Worm (Caenorhabditis elegans) whole organism, mixed stage, embryonic: ENCODE measurements around the gene sym-1.

ENCODE experiments used
- bed-3 ChIP-seq: fragments of 200-800 bp; sonication (Bioruptor generic); optimal IDR thresholded peaks from 3 replicates; lab custom pipeline; 2018; ENCODE audit warnings: mild to moderate bottlenecking, missing genetic modification characterization, moderate library complexity, missing compliant biosample characterization
- ceh-39 ChIP-seq: fragments of 150-350 bp; optimal IDR thresholded peaks from 2 replicates; lab custom pipeline; 2014; ENCODE audit warnings: missing biosample characterization, missing genetic modification characterization
- ceh-43 ChIP-seq: fragments of 200-800 bp; sonication (Bioruptor generic); optimal IDR thresholded peaks from 2 replicates; lab custom pipeline; 2018; ENCODE audit warnings: mild to moderate bottlenecking, missing genetic modification characterization, moderate library complexity, missing compliant biosample characterization
- ceh-83 ChIP-seq: fragments of 200-800 bp; sonication (Bioruptor generic); optimal IDR thresholded peaks from 2 replicates; lab custom pipeline; 2018; ENCODE audit warnings: mild to moderate bottlenecking, missing genetic modification characterization, missing compliant biosample characterization
- ces-1 ChIP-seq: fragments of 150-350 bp; optimal IDR thresholded peaks from 2 replicates; lab custom pipeline; 2014; ENCODE audit warnings: missing biosample characterization, missing genetic modification reagents, missing genetic modification characterization
- cnd-1 ChIP-seq: fragments of 200-800 bp; sonication (Bioruptor generic); optimal IDR thresholded peaks from 2 replicates; lab custom pipeline; 2018; ENCODE audit warnings: mild to moderate bottlenecking, missing genetic modification characterization, missing compliant biosample characterization
- drap-1 ChIP-seq: fragments of 200-800 bp; sonication (Bioruptor generic); optimal IDR thresholded peaks from 3 replicates; lab custom pipeline; 2018; ENCODE audit warnings: mild to moderate bottlenecking, missing genetic modification characterization, missing compliant biosample characterization
- elt-1 ChIP-seq: sonication (generic microtip); optimal IDR thresholded peaks from 2 replicates; lab custom pipeline; 2017; ENCODE audit warnings: missing genetic modification characterization, mild to moderate bottlenecking, missing compliant biosample characterization, antibody characterized with exemption, moderate library complexity, borderline replicate concordance; ENCODE audit not compliant: insufficient read depth
- flh-1 ChIP-seq: fragments of 200-800 bp; sonication (Bioruptor generic); optimal IDR thresholded peaks from 2 replicates; lab custom pipeline; 2018; ENCODE audit warnings: mild to moderate bottlenecking, missing genetic modification characterization, moderate library complexity, missing compliant biosample characterization
- ham-2 ChIP-seq: fragments of 200-800 bp; sonication (Bioruptor generic); optimal IDR thresholded peaks from 2 replicates; lab custom pipeline; 2018; ENCODE audit warnings: mild to moderate bottlenecking, missing genetic modification characterization, missing compliant biosample characterization
- hlh-1 ChIP-seq: fragments of 150-350 bp; optimal IDR thresholded peaks from 2 replicates; lab custom pipeline; 2014; ENCODE audit warnings: missing biosample characterization, missing genetic modification reagents, missing genetic modification characterization
- lin-13 ChIP-seq: fragments of 150-350 bp; optimal IDR thresholded peaks from 2 replicates; lab custom pipeline; 2014; ENCODE audit warnings: missing biosample characterization, missing genetic modification characterization
- lin-32 ChIP-seq: fragments of 200-800 bp; sonication (Bioruptor generic); optimal IDR thresholded peaks from 2 replicates; lab custom pipeline; 2018; ENCODE audit warnings: mild to moderate bottlenecking, missing genetic modification characterization, missing compliant biosample characterization
- mls-2 ChIP-seq: sonication (generic microtip); optimal IDR thresholded peaks from 2 replicates; lab custom pipeline; 2016; ENCODE audit warnings: mild to moderate bottlenecking, missing genetic modification characterization, moderate library complexity, missing compliant biosample characterization
- nhr-12 ChIP-seq: fragments of 150-350 bp; optimal IDR thresholded peaks from 2 replicates; lab custom pipeline; 2014; ENCODE audit warnings: missing biosample characterization, missing genetic modification characterization
- nhr-2 ChIP-seq: fragments of 150-350 bp; optimal IDR thresholded peaks from 2 replicates; lab custom pipeline; 2014; ENCODE audit warnings: missing biosample characterization, missing genetic modification characterization
- nhr-237 ChIP-seq: fragments of 150-350 bp; optimal IDR thresholded peaks from 2 replicates; lab custom pipeline; 2014; ENCODE audit warnings: missing biosample characterization, missing genetic modification characterization
- nhr-28 ChIP-seq: fragments of 150-350 bp; optimal IDR thresholded peaks from 2 replicates; lab custom pipeline; 2014; ENCODE audit warnings: missing biosample characterization, missing genetic modification characterization
- pha-4 ChIP-seq: fragments of 150-350 bp; optimal IDR thresholded peaks from 2 replicates; lab custom pipeline; 2018; ENCODE audit warnings: missing biosample characterization, missing genetic modification reagents, missing genetic modification characterization
- sem-2 ChIP-seq: fragments of 200-800 bp; sonication (Bioruptor generic); optimal IDR thresholded peaks from 2 replicates; lab custom pipeline; 2018; ENCODE audit warnings: mild to moderate bottlenecking, missing genetic modification characterization, missing compliant biosample characterization
- snpc-4 ChIP-seq: fragments of 150-350 bp; optimal IDR thresholded peaks from 2 replicates; lab custom pipeline; 2014; ENCODE audit warnings: missing biosample characterization, missing genetic modification characterization
- sptf-1 ChIP-seq: sonication (generic microtip); optimal IDR thresholded peaks from 2 replicates; lab custom pipeline; 2017; ENCODE audit warnings: mild to moderate bottlenecking, missing genetic modification characterization, moderate library complexity, missing compliant biosample characterization
- tbx-8 ChIP-seq: fragments of 200-800 bp; sonication (Bioruptor generic); optimal IDR thresholded peaks from 2 replicates; lab custom pipeline; 2018; ENCODE audit warnings: mild to moderate bottlenecking, missing genetic modification characterization, moderate library complexity, missing compliant biosample characterization
- unc-120 ChIP-seq: sonication (generic microtip); optimal IDR thresholded peaks from 2 replicates; lab custom pipeline; 2017; ENCODE audit warnings: missing genetic modification characterization, missing compliant biosample characterization; ENCODE audit not compliant: poor library complexity, severe bottlenecking
- unc-39 ChIP-seq: fragments of 150-350 bp; optimal IDR thresholded peaks from 2 replicates; lab custom pipeline; 2014; ENCODE audit warnings: missing biosample characterization, missing genetic modification characterization
- unc-62 ChIP-seq: fragments of 150-350 bp; optimal IDR thresholded peaks from 2 replicates; lab custom pipeline; 2014; ENCODE audit warnings: missing biosample characterization, missing genetic modification reagents, missing genetic modification characterization
- zip-8 ChIP-seq: fragments of 150-350 bp; optimal IDR thresholded peaks from 2 replicates; lab custom pipeline; 2014; ENCODE audit warnings: missing biosample characterization, missing genetic modification characterization
- ztf-11 ChIP-seq: fragments of 150-350 bp; optimal IDR thresholded peaks from 2 replicates; lab custom pipeline; 2014; ENCODE audit warnings: missing biosample characterization, missing genetic modification characterization

Gene sym-1

ce11 chrX:14581429-14581828 lies at the start of gene sym-1:
TSS of gene sym-1 (plus strand) at chrX:14581622.
- TF ChIP-seq ham-2 (peak; percentile 89), bed-3 (GFP tag; lab: Kevin White, UChicago) (no peak), ceh-83 (GFP tag; lab: Kevin White, UChicago) (peak; percentile 27), cnd-1 (tag; lab: Kevin White, UChicago) (peak; percentile 2), nhr-237 (tag; lab: Kevin White, UChicago) (no peak), elt-1 (peak; percentile 84), nhr-2 (tag; lab: Kevin White, UChicago) (peak; percentile 27)

DNA sequence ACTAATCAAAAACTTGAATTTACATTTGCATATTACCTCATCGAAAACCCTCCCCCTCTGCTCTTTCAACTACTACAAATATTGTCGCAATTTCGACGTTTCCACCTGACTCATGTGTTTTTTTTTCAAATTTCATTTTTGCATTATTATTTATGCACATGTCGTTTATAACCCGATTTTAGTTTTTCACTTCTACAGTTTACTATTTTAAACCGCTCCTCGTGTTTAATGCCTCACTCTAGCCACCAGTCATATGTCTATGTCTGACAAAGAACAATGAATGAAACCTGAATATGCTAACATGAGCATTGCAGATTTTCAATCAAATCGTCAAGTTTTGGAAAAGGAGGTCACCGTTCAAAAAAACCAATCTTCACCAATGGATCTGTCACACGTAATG lies 47.3 kb upstream of the sym-1 start, which contains the start of gene T24C2.5:
T24C2.5 (plus strand) TSS at position 301 of the 400 bp plus-strand sequence.
- TF ChIP-seq unc-62 (GFP tag; lab: Kevin White, UChicago) (no peak), tbx-8 (GFP tag; lab: Kevin White, UChicago) (no peak), ceh-43 (GFP tag; lab: Kevin White, UChicago) (no peak), cnd-1 (tag; lab: Kevin White, UChicago) (no peak), sptf-1 (tag; lab: Kevin White, UChicago) (no peak), ces-1 (GFP tag; lab: Kevin White, UChicago) (no peak), nhr-12 (tag; lab: Kevin White, UChicago) (no peak), ceh-39 (tag; lab: Kevin White, UChicago) (no peak), pha-4 (no peak), ztf-11 (tag; lab: Kevin White, UChicago) (no peak), snpc-4 (tag; lab: Kevin White, UChicago) (no peak), ham-2 (no peak), lin-32 (GFP tag; lab: Kevin White, UChicago) (no peak), flh-1 (GFP tag; lab: Kevin White, UChicago) (no peak), elt-1 (no peak), bed-3 (GFP tag; lab: Kevin White, UChicago) (no peak), nhr-28 (tag; lab: Kevin White, UChicago) (no peak)
- TF ChIP-seq, all 35 proteins: peak for 0

DNA sequence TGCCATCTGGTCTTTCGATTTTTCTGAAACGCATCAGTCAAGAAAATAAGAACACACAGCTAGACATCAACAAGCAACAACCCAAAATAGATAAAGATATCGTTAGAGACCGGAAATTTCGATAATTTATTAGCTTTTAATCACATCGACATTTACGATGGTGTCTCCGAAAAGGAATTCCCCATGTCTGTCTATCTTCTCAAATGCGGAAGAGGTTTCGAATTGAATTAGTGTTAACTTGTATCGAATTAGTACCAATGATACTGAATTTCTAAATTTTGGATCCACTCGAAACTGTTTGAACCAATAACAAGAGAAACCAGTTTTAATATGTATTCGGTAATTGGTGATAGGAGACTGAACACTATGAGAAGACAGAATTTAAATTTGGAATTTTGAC lies 46.8 kb upstream of the sym-1 start:
- TF ChIP-seq ztf-11 (tag; lab: Kevin White, UChicago) (no peak), nhr-2 (tag; lab: Kevin White, UChicago) (no peak), zip-8 (tag; lab: Kevin White, UChicago) (no peak), unc-120 (tag; lab: Kevin White, UChicago) (no peak), lin-32 (GFP tag; lab: Kevin White, UChicago) (no peak), unc-39 (tag; lab: Kevin White, UChicago) (no peak), pha-4 (no peak), ceh-43 (GFP tag; lab: Kevin White, UChicago) (no peak), unc-62 (GFP tag; lab: Kevin White, UChicago) (no peak), ham-2 (no peak), elt-1 (no peak), flh-1 (GFP tag; lab: Kevin White, UChicago) (no peak), drap-1 (GFP tag; lab: Kevin White, UChicago) (no peak), ceh-83 (GFP tag; lab: Kevin White, UChicago) (no peak), ces-1 (GFP tag; lab: Kevin White, UChicago) (no peak)

- TF ChIP-seq elt-1, result no peak
- TF ChIP-seq unc-39 (tag; lab: Kevin White, UChicago), result no peak
- TF ChIP-seq drap-1 (GFP tag; lab: Kevin White, UChicago), result no peak
- TF ChIP-seq flh-1 (GFP tag; lab: Kevin White, UChicago), result no peak
- TF ChIP-seq ceh-83 (GFP tag; lab: Kevin White, UChicago), result no peak
- TF ChIP-seq lin-13 (tag; lab: Kevin White, UChicago), result no peak
- no peak for TF ChIP-seq hlh-1
Measured at ce11 chrX:14535913-14536312, 45.5 kb upstream of the sym-1 start.

- TF ChIP-seq sptf-1 (tag; lab: Kevin White, UChicago) (no peak), zip-8 (tag; lab: Kevin White, UChicago) (no peak), nhr-2 (tag; lab: Kevin White, UChicago) (no peak), ham-2 (no peak), sem-2 (GFP tag; lab: Kevin White, UChicago) (no peak), ztf-11 (tag; lab: Kevin White, UChicago) (no peak), ceh-39 (tag; lab: Kevin White, UChicago) (no peak), mls-2 (tag; lab: Kevin White, UChicago) (no peak), unc-62 (GFP tag; lab: Kevin White, UChicago) (no peak), tbx-8 (GFP tag; lab: Kevin White, UChicago) (no peak), unc-39 (tag; lab: Kevin White, UChicago) (no peak)
Measured at ce11 chrX:14537625-14538024, 43.8 kb upstream of the sym-1 start.
